Worm (Caenorhabditis elegans): ENCODE results near the gene dnj-8.

ce11 chrII:6589408-6589807 is 8.5 kb downstream of the dnj-8 start, which contains the start of gene vps-32.1:
- no peak for TF ChIP-seq pag-3 (tag; optimal IDR thresholded peaks at IDR 0.05; ENCODE audit: borderline replicate concordance, insufficient read depth)
- TF ChIP-seq skn-1 (tag; optimal IDR thresholded peaks at IDR 0.05): no peak
- no peak for TF ChIP-seq lin-39 (tag; optimal IDR thresholded peaks at IDR 0.05)
- no peak for TF ChIP-seq aly-2 (tag; optimal IDR thresholded peaks at IDR 0.05)
- no peak for TF ChIP-seq irx-1 (tag; optimal IDR thresholded peaks at IDR 0.05)
- no peak for TF ChIP-seq mep-1 (tag; optimal IDR thresholded peaks at IDR 0.05)
- TF ChIP-seq mdl-1 (tag; optimal IDR thresholded peaks at IDR 0.05): no peak
